Worm (Caenorhabditis elegans) whole organism, young adult: ENCODE results near the gene ccar-1.

Experiments
- F22D6.2 ChIP-seq: sonication (generic microtip); optimal IDR thresholded peaks from 2 replicates; lab custom pipeline; 2016; ENCODE audit warnings: mild to moderate bottlenecking, missing genetic modification characterization, missing compliant biosample characterization
- F23B12.7 ChIP-seq: sonication (generic microtip); optimal IDR thresholded peaks from 2 replicates; lab custom pipeline; 2017; ENCODE audit warnings: missing genetic modification characterization, mild to moderate bottlenecking, missing compliant biosample characterization, antibody characterized with exemption, moderate library complexity; ENCODE audit not compliant: insufficient read depth
- F33H1.4 ChIP-seq: fragments of 200-800 bp; sonication (Bioruptor generic); IDR thresholded peaks from 2 replicates; pipeline ENCODE4 v1.3.6; 2022; ENCODE audit warnings: missing genetic modification reagents, missing genetic modification characterization, missing compliant biosample characterization
- F39B2.1 ChIP-seq: fragments of 200-800 bp; sonication (Bioruptor generic); IDR thresholded peaks from 2 replicates; pipeline ENCODE4 v1.3.6; 2022; ENCODE audit warnings: missing genetic modification reagents, missing genetic modification characterization, missing compliant biosample characterization
- F57C9.4 ChIP-seq: sonication (generic microtip); optimal IDR thresholded peaks from 2 replicates; lab custom pipeline; 2017; ENCODE audit warnings: mild to moderate bottlenecking, missing genetic modification characterization, missing compliant biosample characterization
- Y95B8A.8 ChIP-seq: fragments of 200-800 bp; sonication (Bioruptor generic); IDR thresholded peaks from 2 replicates; pipeline ENCODE4 v1.3.6; 2022; ENCODE audit warnings: missing genetic modification reagents, missing genetic modification characterization, missing compliant biosample characterization
- cebp-1 ChIP-seq, 2 experiments: fragments of 200-800 bp in 1 of 2; sonication (Bioruptor generic) in 1 of 2; sonication (generic microtip) in 1 of 2; IDR thresholded peaks in 1 of 2; optimal IDR thresholded peaks in 1 of 2; 2 replicates each; pipeline versions ENCODE4 v1.3.6 to Lab custom; 2017 to 2022; ENCODE audit warnings: missing compliant biosample characterization in 2 of 2, missing genetic modification characterization in 2 of 2, mild to moderate bottlenecking in 1 of 2, missing genetic modification reagents in 1 of 2, moderate library complexity in 1 of 2
- ceh-100 ChIP-seq: fragments of 200-800 bp; sonication (Bioruptor generic); IDR thresholded peaks from 2 replicates; pipeline ENCODE4 v1.3.6; 2022; ENCODE audit warnings: missing genetic modification reagents, missing genetic modification characterization, missing compliant biosample characterization
- dpl-1 ChIP-seq: fragments of 150-350 bp; optimal IDR thresholded peaks from 2 replicates; lab custom pipeline; 2014; ENCODE audit warnings: missing biosample characterization, missing genetic modification reagents, missing genetic modification characterization
- egl-44 ChIP-seq: fragments of 200-800 bp; sonication (Bioruptor generic); IDR thresholded peaks from 2 replicates; pipeline ENCODE4 v1.3.6; 2022; ENCODE audit warnings: missing genetic modification reagents, missing genetic modification characterization, missing compliant biosample characterization
- fkh-3 ChIP-seq: sonication (generic microtip); optimal IDR thresholded peaks from 2 replicates; lab custom pipeline; 2016; ENCODE audit warnings: mild to moderate bottlenecking, missing genetic modification characterization, missing compliant biosample characterization
- him-1 ChIP-seq: sonication (generic microtip); optimal IDR thresholded peaks from 2 replicates; lab custom pipeline; 2016; ENCODE audit warnings: missing genotype, missing genetic modification reagents, missing genetic modification characterization, missing compliant biosample characterization
- hmg-1.2 ChIP-seq: fragments of 200-800 bp; sonication (Bioruptor generic); IDR thresholded peaks from 2 replicates; pipeline ENCODE4 v1.3.6; 2022; ENCODE audit warnings: missing genetic modification reagents, missing genetic modification characterization, missing compliant biosample characterization
- hrde-1 ChIP-seq: sonication (generic microtip); optimal IDR thresholded peaks from 2 replicates; lab custom pipeline; 2016; ENCODE audit warnings: missing genetic modification characterization, mild to moderate bottlenecking, missing compliant biosample characterization, moderate library complexity, missing genotype, missing genetic modification reagents, borderline replicate concordance
- let-526 ChIP-seq: fragments of 200-800 bp; sonication (Bioruptor generic); IDR thresholded peaks from 2 replicates; pipeline ENCODE4 v1.3.6; 2022; ENCODE audit warnings: missing genetic modification reagents, missing genetic modification characterization, missing compliant biosample characterization
- lin-35 ChIP-seq, 3 experiments: fragments of 150-350 bp in 2 of 3; sonication (generic microtip) in 1 of 3; optimal IDR thresholded peaks; 2 replicates each; lab custom pipeline; 2014 to 2018; ENCODE audit warnings: missing biosample characterization in 3 of 3, missing genetic modification characterization in 3 of 3, missing genetic modification reagents in 3 of 3
- lsy-27 ChIP-seq: sonication (generic microtip); optimal IDR thresholded peaks from 2 replicates; lab custom pipeline; 2017; ENCODE audit warnings: missing genetic modification characterization, mild to moderate bottlenecking, missing compliant biosample characterization, antibody characterized with exemption, missing genotype, borderline replicate concordance; ENCODE audit not compliant: insufficient read depth
- madf-6 ChIP-seq: fragments of 200-800 bp; sonication (Bioruptor generic); IDR thresholded peaks from 2 replicates; pipeline ENCODE4 v1.3.6; 2022; ENCODE audit warnings: missing genetic modification reagents, missing genetic modification characterization, missing compliant biosample characterization
- mcd-1 ChIP-seq: fragments of 200-800 bp; sonication (Bioruptor generic); IDR thresholded peaks from 2 replicates; pipeline ENCODE4 v1.3.6; 2022; ENCODE audit warnings: missing genetic modification reagents, missing genetic modification characterization, missing compliant biosample characterization
- mxl-1 ChIP-seq: sonication (generic microtip); optimal IDR thresholded peaks from 2 replicates; lab custom pipeline; 2016; ENCODE audit warnings: missing genetic modification characterization, missing compliant biosample characterization
- nfyb-1 ChIP-seq: fragments of 200-800 bp; sonication (Bioruptor generic); IDR thresholded peaks from 2 replicates; pipeline ENCODE4 v1.3.6; 2022; ENCODE audit warnings: missing genetic modification reagents, missing genetic modification characterization, missing compliant biosample characterization
- nhr-120 ChIP-seq: fragments of 200-800 bp; sonication (Bioruptor generic); IDR thresholded peaks from 2 replicates; pipeline ENCODE4 v1.3.6; 2022; ENCODE audit warnings: missing genetic modification characterization, missing compliant biosample characterization
- nhr-80 ChIP-seq: sonication (generic microtip); optimal IDR thresholded peaks from 2 replicates; lab custom pipeline; 2016; ENCODE audit warnings: missing genetic modification characterization, missing compliant biosample characterization
- pbrm-1 ChIP-seq: fragments of 200-800 bp; sonication (Bioruptor generic); IDR thresholded peaks from 2 replicates; pipeline ENCODE4 v1.3.6; 2022; ENCODE audit warnings: missing genetic modification reagents, missing genetic modification characterization, missing compliant biosample characterization
- snpc-4 ChIP-seq, 5 experiments: fragments of 150-350 bp in 1 of 5; sonication (generic microtip) in 4 of 5; optimal IDR thresholded peaks; 2 replicates each; lab custom pipeline; 2014 to 2018; ENCODE audit warnings: missing genetic modification characterization in 5 of 5, missing biosample characterization in 3 of 5, antibody characterized with exemption in 2 of 5, mild to moderate bottlenecking in 2 of 5, missing compliant biosample characterization in 2 of 5, missing genotype in 2 of 5, moderate library complexity in 2 of 5, missing genetic modification reagents in 1 of 5
- sptf-2 ChIP-seq: fragments of 200-800 bp; sonication (Bioruptor generic); optimal IDR thresholded peaks from 2 replicates; lab custom pipeline; 2018; ENCODE audit warnings: mild to moderate bottlenecking, missing genetic modification characterization, missing compliant biosample characterization
- tlf-1 ChIP-seq: fragments of 200-800 bp; sonication (Bioruptor generic); optimal IDR thresholded peaks from 2 replicates; lab custom pipeline; 2018; ENCODE audit warnings: mild to moderate bottlenecking, missing genetic modification characterization, missing compliant biosample characterization
- zim-3 ChIP-seq: sonication (generic microtip); optimal IDR thresholded peaks from 2 replicates; lab custom pipeline; 2017; ENCODE audit warnings: mild to moderate bottlenecking, missing genetic modification characterization, moderate library complexity, missing compliant biosample characterization
- ztf-28 ChIP-seq: fragments of 200-800 bp; sonication (Bioruptor generic); IDR thresholded peaks from 2 replicates; pipeline ENCODE4 v1.3.6; 2022; ENCODE audit warnings: missing genetic modification reagents, missing genetic modification characterization, missing compliant biosample characterization

Gene ccar-1

DNA sequence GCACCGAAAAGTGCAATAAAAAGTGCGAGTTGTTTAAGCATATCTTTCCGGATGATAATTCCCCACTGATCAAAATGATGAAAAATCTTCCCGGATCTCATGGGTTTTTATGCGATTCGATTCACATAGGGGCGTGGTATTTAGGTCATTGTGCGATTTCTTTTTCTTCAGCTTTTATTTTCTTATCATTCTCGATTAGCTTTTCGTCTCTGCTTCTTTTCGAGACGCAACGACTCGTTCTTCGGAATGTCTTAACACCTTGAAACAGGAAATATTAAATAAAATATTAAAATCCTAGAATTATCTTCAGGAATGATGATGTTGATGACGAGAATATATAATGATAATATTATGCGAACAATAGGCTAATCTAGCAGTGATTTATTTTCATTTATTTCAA, 27.7 kb upstream of the ccar-1 start, which contains the start of gene Y37A1B.7:
Y37A1B.7 (minus strand) TSS at position 101 of the 400 bp plus-strand sequence.
- TF ChIP-seq let-526 (GFP tag; lab: Robert Waterston, UW) = no peak
- TF ChIP-seq F22D6.2 = no peak
- no peak for TF ChIP-seq F39B2.1 (GFP tag; lab: Robert Waterston, UW)
- TF ChIP-seq pbrm-1 (GFP tag; lab: Robert Waterston, UW) = no peak
- TF ChIP-seq lsy-27 = no peak
- TF ChIP-seq ztf-28 (GFP tag; lab: Robert Waterston, UW) = no peak
- TF ChIP-seq cebp-1 (GFP tag; IDR thresholded peaks at IDR 0.05; lab: Robert Waterston, UW) = no peak
- no peak for TF ChIP-seq cebp-1 (tag; optimal IDR thresholded peaks at IDR 0.05; lab: Kevin White, UChicago)
- TF ChIP-seq sptf-2 (GFP tag; lab: Kevin White, UChicago) = no peak
- TF ChIP-seq dpl-1 = no peak
- no peak for TF ChIP-seq Y95B8A.8
- TF ChIP-seq nfyb-1 (GFP tag; lab: Robert Waterston, UW) = no peak
- TF ChIP-seq tlf-1 (GFP tag; lab: Kevin White, UChicago) = no peak
- TF ChIP-seq hmg-1.2 (GFP tag; lab: Robert Waterston, UW) = no peak
- no peak for TF ChIP-seq him-1
- no peak for TF ChIP-seq F23B12.7 (tag; lab: Kevin White, UChicago)
- no peak for TF ChIP-seq F33H1.4 (GFP tag; lab: Robert Waterston, UW)
- TF ChIP-seq nhr-120 (GFP tag; lab: Robert Waterston, UW) = no peak
- TF ChIP-seq hrde-1 (tag; lab: Kevin White, UChicago) = no peak
- TF ChIP-seq nhr-80 = no peak

DNA sequence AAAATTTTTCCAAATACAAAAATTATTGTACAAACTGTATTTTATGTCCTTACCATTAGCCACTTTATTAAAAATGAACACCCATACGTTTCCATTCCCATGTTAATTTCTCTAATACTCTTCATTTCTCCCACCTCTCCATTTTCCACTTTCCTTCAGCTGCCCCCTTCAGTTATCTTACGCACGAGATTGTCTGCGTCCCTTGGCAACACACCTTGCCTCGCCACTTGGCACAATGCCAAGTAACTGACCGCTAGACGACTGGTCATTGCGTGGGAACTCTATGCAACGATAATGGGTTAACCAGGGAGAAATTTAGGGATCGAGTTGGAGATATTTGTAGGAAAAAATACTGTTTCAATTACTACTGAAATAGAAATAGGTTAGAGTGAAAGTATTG, 24.6 kb upstream of the ccar-1 start:
- TF ChIP-seq F39B2.1 (GFP tag; lab: Robert Waterston, UW) (no peak), zim-3 (tag; lab: Kevin White, UChicago) (no peak), snpc-4 (GFP tag; optimal IDR thresholded peaks at IDR 0.05; lab: Kevin White, UChicago) (no peak), snpc-4 (tag; optimal IDR thresholded peaks at IDR 0.05; lab: Kevin White, UChicago) (peak in 1 of 4 experiments; percentile 18), egl-44 (GFP tag; lab: Robert Waterston, UW) (no peak), ceh-100 (GFP tag; lab: Robert Waterston, UW) (no peak), mxl-1 (no peak), fkh-3 (tag; lab: Kevin White, UChicago) (no peak)
- TF ChIP-seq, all 124 proteins: peak for 1

DNA sequence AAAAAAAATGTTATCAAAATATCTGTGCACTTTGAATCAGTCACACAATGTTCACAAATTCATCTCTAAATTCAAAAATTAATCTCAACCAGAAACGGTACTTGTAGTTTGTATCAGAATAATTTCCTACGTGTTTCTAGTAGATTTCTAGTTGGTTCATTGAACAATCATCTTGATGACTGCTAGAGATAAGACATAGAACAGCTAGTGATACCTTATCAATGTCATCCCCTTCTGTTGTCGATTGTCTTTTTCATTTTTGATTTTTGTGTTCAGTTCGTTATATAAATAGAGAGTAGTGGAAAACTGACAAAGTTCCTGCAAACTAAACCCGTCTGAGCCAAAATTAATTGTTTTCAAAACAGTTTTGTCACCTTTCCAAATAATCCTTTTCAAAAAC, 20.9 kb upstream of the ccar-1 start:
- TF ChIP-seq him-1 (no peak), nhr-80 (peak; percentile 27)

DNA sequence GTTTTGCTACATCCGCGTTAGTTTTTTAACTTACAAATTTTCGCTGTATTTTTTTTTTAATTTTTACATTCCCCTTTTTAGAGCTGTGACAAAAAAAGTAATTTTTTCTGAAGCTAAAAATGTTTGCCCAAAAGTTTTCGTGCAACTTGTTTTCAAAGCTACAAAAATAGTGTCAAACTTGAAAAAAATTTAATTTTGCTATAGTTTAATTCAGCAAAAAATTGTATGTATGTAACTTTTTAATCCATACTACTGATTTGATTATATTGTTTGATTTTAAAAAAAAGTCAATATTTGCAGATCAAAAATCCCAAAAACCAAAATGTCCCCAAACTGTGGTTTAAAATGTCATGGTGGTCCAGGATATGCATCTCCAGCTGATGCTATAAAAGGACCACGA, 20.4 kb upstream of the ccar-1 start, which contains the start of gene semo-1:
semo-1 (plus strand) TSS at position 301 of the 400 bp plus-strand sequence.
- no peak for TF ChIP-seq hmg-1.2 (GFP tag; lab: Robert Waterston, UW)
- TF ChIP-seq F57C9.4 = no peak
- TF ChIP-seq pbrm-1 (GFP tag; lab: Robert Waterston, UW) = no peak

DNA sequence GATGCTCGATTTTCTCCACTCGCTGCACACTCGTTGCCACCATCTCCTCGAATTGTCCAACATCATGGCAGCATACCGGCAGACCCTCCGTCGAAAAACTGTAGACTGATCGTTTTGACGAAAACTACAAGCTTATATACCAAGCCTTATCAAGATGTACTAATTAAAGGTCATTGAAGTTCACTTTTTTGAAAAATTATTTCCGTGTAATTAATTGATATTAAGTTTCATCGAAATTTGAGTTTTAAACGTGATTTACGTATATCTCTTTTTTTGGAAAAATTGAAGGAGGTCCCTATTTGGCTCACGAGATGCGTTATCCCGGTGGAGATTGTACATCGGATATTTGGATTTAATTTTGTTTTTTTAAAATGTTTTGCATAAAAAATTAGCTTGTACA, 10.7 kb upstream of the ccar-1 start, which contains the start of gene Y37A1B.4:
Y37A1B.4 (minus strand) TSS at position 101 of the 400 bp plus-strand sequence.
- no peak for TF ChIP-seq snpc-4 (GFP tag; optimal IDR thresholded peaks at IDR 0.05; lab: Kevin White, UChicago)
- TF ChIP-seq snpc-4 (tag; optimal IDR thresholded peaks at IDR 0.05; lab: Kevin White, UChicago) = peak in 1 of 4 experiments; percentile 74
- TF ChIP-seq mcd-1 (GFP tag; lab: Robert Waterston, UW) = no peak
- TF ChIP-seq lin-35 (GFP tag; optimal IDR thresholded peaks at IDR 0.05; lab: Kevin White, UChicago) = no peak
- peak; percentile 23; the same call in 1 of the 2 replicates for TF ChIP-seq madf-6 (GFP tag; lab: Robert Waterston, UW)
